Worm (Caenorhabditis elegans) whole organism, midembryonic: Measurements from ENCODE around the gene hpo-38.

Experiments used
- T22C8.4 ChIP-seq: fragments of 200-800 bp; sonication (Bioruptor generic); IDR thresholded peaks from 2 replicates; pipeline ENCODE4 v1.3.6; 2022; ENCODE audit warnings: missing genetic modification characterization, missing compliant biosample characterization
- cog-1 ChIP-seq: sonication (generic microtip); optimal IDR thresholded peaks from 2 replicates; lab custom pipeline; 2016; ENCODE audit warnings: missing genetic modification characterization, missing compliant biosample characterization
- flt-1 ChIP-seq: fragments of 200-800 bp; sonication (Bioruptor generic); IDR thresholded peaks from 2 replicates; pipeline ENCODE4 v1.3.6; 2022; ENCODE audit warnings: missing genetic modification characterization, missing compliant biosample characterization
- klf-2 ChIP-seq: fragments of 200-800 bp; sonication (Bioruptor generic); conservative IDR thresholded peaks from 2 replicates; pipeline ENCODE4 v1.3.6; 2022; ENCODE audit warnings: missing genetic modification reagents, missing genetic modification characterization, missing compliant biosample characterization
- med-1 ChIP-seq: sonication (generic microtip); optimal IDR thresholded peaks from 2 replicates; lab custom pipeline; 2017; ENCODE audit warnings: missing genetic modification characterization, mild to moderate bottlenecking, missing compliant biosample characterization, antibody characterized with exemption, missing genetic modification reagents; ENCODE audit not compliant: insufficient read depth
- ref-1 ChIP-seq: fragments of 200-800 bp; sonication (Bioruptor generic); conservative IDR thresholded peaks from 2 replicates; pipeline ENCODE4 v1.3.6; 2022; ENCODE audit warnings: missing genetic modification reagents, missing genetic modification characterization, missing compliant biosample characterization
- tab-1 ChIP-seq: fragments of 200-800 bp; sonication (Bioruptor generic); IDR thresholded peaks from 2 replicates; pipeline ENCODE4 v1.3.6; 2022; ENCODE audit warnings: missing genetic modification characterization, missing compliant biosample characterization
- ztf-23 ChIP-seq: fragments of 200-800 bp; sonication (Bioruptor generic); IDR thresholded peaks from 2 replicates; pipeline ENCODE4 v1.3.6; 2022; ENCODE audit warnings: missing genetic modification reagents, missing genetic modification characterization, missing compliant biosample characterization
- ztf-29 ChIP-seq: fragments of 200-800 bp; sonication (Bioruptor generic); IDR thresholded peaks from 2 replicates; pipeline ENCODE4 v1.3.6; 2022; ENCODE audit warnings: missing genetic modification reagents, missing genetic modification characterization, missing compliant biosample characterization

ce11 chrIII:208793-209694 lies 21.2 kb upstream of the hpo-38 start:
- no peak for TF ChIP-seq ref-1 (GFP tag; lab: Robert Waterston, UW)
- no peak for TF ChIP-seq flt-1 (GFP tag; lab: Robert Waterston, UW)
- no peak for TF ChIP-seq klf-2
- no peak for TF ChIP-seq med-1 (GFP tag; lab: Kevin White, UChicago)
- TF ChIP-seq tab-1 (GFP tag; lab: Robert Waterston, UW), result no peak
- TF ChIP-seq T22C8.4, result no peak
- no peak for TF ChIP-seq cog-1 (tag; lab: Kevin White, UChicago)
- TF ChIP-seq ztf-29, result no peak
- no peak for TF ChIP-seq ztf-23 (GFP tag; lab: Robert Waterston, UW)
